Worm (Caenorhabditis elegans): ENCODE measurements around the gene Y53F4B.18.

Gene Y53F4B.18

DNA sequence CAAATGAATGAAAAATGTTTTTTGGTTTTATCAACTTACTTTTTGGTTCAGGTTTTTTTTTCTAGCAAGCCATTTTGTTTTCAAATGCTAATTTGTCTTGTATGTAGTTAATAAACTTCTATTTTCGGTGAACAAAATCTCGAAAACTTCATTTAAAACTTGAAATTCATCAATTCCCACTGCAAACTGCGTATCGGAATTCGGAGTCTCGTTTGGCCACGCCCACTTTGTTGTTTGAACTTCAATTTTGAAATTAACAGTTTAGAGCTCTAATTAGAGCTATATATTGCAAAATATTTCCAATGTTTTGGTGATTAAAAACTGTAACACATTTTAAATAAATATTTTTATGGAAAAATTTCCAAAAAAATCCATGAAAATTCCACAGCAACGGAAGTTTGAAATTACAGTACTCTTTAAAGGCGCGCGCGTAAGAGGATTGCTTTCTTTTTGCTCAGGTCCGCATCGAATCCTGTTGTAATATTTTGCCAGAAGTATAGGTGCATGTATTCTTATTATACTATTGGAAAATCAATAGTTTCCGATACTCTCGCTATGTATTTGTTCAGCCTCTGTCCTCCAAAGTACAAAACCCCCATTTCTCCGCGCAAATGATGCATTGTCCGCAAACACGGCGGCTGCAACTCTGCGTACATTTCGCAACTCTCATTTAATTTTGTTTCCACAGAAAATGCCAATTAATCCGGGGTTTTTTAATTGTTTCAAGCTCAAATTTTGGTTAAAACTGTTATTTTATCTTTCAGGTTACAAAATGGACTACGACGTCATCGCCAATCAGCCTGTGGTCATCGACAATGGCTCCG, 48.3 kb upstream of the Y53F4B.18 start, which contains the start of gene arp-1 (continued):
- TF ChIP-seq unc-30 (tag; optimal IDR thresholded peaks at IDR 0.05) = no peak
- TF ChIP-seq elt-3 (tag; optimal IDR thresholded peaks at IDR 0.05) = peak in 1 of 6 experiments; percentile 1
- peak; percentile 58 for TF ChIP-seq lin-14 (GFP tag; optimal IDR thresholded peaks at IDR 0.05)
- peak; percentile 73 to 77 for TF ChIP-seq lin-35 (GFP tag; optimal IDR thresholded peaks at IDR 0.05)
- TF ChIP-seq nhr-77 (tag; optimal IDR thresholded peaks at IDR 0.05) = peak; percentile 76
- TF ChIP-seq zip-4 (GFP tag; optimal IDR thresholded peaks at IDR 0.05) = peak; percentile 84
- TF ChIP-seq elt-2 (tag; optimal IDR thresholded peaks at IDR 0.05) = no peak
- no peak for TF ChIP-seq grh-1 (GFP tag; IDR thresholded peaks at IDR 0.05)
- TF ChIP-seq tbx-2 (tag; optimal IDR thresholded peaks at IDR 0.05) = peak; percentile 20
- peak; percentile 63 for TF ChIP-seq mep-1 (tag; optimal IDR thresholded peaks at IDR 0.05)
- TF ChIP-seq irx-1 (tag; optimal IDR thresholded peaks at IDR 0.05) = no peak
- no peak for TF ChIP-seq vab-15 (tag; optimal IDR thresholded peaks at IDR 0.05)
- TF ChIP-seq C16A3.4 (tag; optimal IDR thresholded peaks at IDR 0.05) = peak; percentile 75
- no peak for TF ChIP-seq ets-5 (GFP tag; IDR thresholded peaks at IDR 0.05)
- no peak for TF ChIP-seq egl-27 (tag; optimal IDR thresholded peaks at IDR 0.05)
- peak in 1 of 2 experiments; percentile 31 for TF ChIP-seq mdl-1 (tag; optimal IDR thresholded peaks at IDR 0.05)
- no peak for TF ChIP-seq Y116A8C.19 (tag; optimal IDR thresholded peaks at IDR 0.05; ENCODE audit: borderline replicate concordance)
- TF ChIP-seq nhr-71 (tag; optimal IDR thresholded peaks at IDR 0.05) = peak; percentile 41
- no peak for TF ChIP-seq ceh-90 (tag; optimal IDR thresholded peaks at IDR 0.05)
- TF ChIP-seq fos-1 (tag; optimal IDR thresholded peaks at IDR 0.05) = no peak
- no peak for TF ChIP-seq fkh-8 (tag; optimal IDR thresholded peaks at IDR 0.05)
- TF ChIP-seq efl-1 (optimal IDR thresholded peaks at IDR 0.05) = peak; percentile 71 to 78
- peak; percentile 70 to 91 for TF ChIP-seq efl-1 (GFP tag; optimal IDR thresholded peaks at IDR 0.05 in 1 of 2)
- TF ChIP-seq unc-130 (tag; optimal IDR thresholded peaks at IDR 0.05) = peak; percentile 54
- TF ChIP-seq nhr-11 (tag; optimal IDR thresholded peaks at IDR 0.05) = no peak
- TF ChIP-seq tlp-1 (tag; optimal IDR thresholded peaks at IDR 0.05) = no peak
- TF ChIP-seq pqm-1 (tag; optimal IDR thresholded peaks at IDR 0.05) = no peak
- TF ChIP-seq nhr-20 (tag; optimal IDR thresholded peaks at IDR 0.05) = peak; percentile 42

DNA sequence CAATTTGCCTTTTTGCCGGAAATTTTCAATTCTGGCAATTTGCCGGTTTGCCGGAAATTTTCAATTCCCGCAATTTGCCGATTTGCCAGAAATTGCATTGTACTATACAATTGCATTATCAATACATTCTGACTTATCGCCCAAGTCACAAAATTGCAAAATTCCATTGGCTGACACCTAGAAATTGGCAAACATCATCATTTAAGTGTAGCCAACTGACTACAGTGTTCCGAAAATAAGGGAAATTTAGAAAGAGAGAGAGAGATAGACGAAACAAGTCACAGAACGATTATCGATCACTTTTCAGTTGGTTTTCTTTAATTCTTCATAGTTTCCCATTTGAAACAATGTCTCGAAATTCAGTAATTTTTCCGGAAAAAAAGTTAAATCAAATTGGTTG, 39.9 kb upstream of the Y53F4B.18 start:
- peak in 1 of 2 experiments; percentile 54 for TF ChIP-seq lin-35 (GFP tag; optimal IDR thresholded peaks at IDR 0.05)
- peak; percentile 12 for TF ChIP-seq nhr-90 (tag; optimal IDR thresholded peaks at IDR 0.05; ENCODE audit: poor library complexity)
- TF ChIP-seq nhr-71 (tag; optimal IDR thresholded peaks at IDR 0.05) = peak; percentile 33
- TF ChIP-seq efl-1 (optimal IDR thresholded peaks at IDR 0.05) = no peak
- TF ChIP-seq efl-1 (GFP tag; optimal IDR thresholded peaks at IDR 0.05 in 1 of 2) = peak in 1 of 2 experiments; percentile 78
- TF ChIP-seq nhr-19 (GFP tag; conservative IDR thresholded peaks at IDR 0.05) = peak; percentile 46
- peak in 1 of 6 experiments; percentile 4 for TF ChIP-seq elt-3 (tag; optimal IDR thresholded peaks at IDR 0.05)
- TF ChIP-seq blmp-1 (tag; optimal IDR thresholded peaks at IDR 0.05) = peak; percentile 72
- TF ChIP-seq nhr-20 (tag; optimal IDR thresholded peaks at IDR 0.05) = peak; percentile 86
- peak; percentile 50 for TF ChIP-seq snu-23 (GFP tag; optimal IDR thresholded peaks at IDR 0.05)
- TF ChIP-seq elt-2 (tag; optimal IDR thresholded peaks at IDR 0.05) = peak; percentile 60
- TF ChIP-seq hpl-2 (GFP tag; optimal IDR thresholded peaks at IDR 0.05) = no peak
- no peak for TF ChIP-seq snpc-4 (tag; optimal IDR thresholded peaks at IDR 0.05)
- peak; percentile 0 for TF ChIP-seq C16A3.4 (tag; optimal IDR thresholded peaks at IDR 0.05)
- no peak for TF ChIP-seq egl-27 (tag; optimal IDR thresholded peaks at IDR 0.05)
- TF ChIP-seq nhr-85 (tag) = peak; percentile 59

- TF ChIP-seq nhr-11 (tag; optimal IDR thresholded peaks at IDR 0.05) (no peak), nhr-90 (tag; optimal IDR thresholded peaks at IDR 0.05; ENCODE audit: poor library complexity) (no peak), nhr-84 (tag; optimal IDR thresholded peaks at IDR 0.05) (no peak), mep-1 (tag; optimal IDR thresholded peaks at IDR 0.05) (no peak), pax-3 (tag; optimal IDR thresholded peaks at IDR 0.05) (no peak), ceh-8 (GFP tag; optimal IDR thresholded peaks at IDR 0.05) (no peak), jun-1 (tag; optimal IDR thresholded peaks at IDR 0.05) (no peak), lin-35 (GFP tag; optimal IDR thresholded peaks at IDR 0.05) (no peak)
These were observed 38.4 kb upstream of the Y53F4B.18 start, which contains the start of gene Y53F4B.39 for ce11 chrII:15109844-15110243. Gene Y53F4B.39 (plus strand): TSS chrII:15110144.
